Worm (Caenorhabditis elegans) whole organism, mixed stage, embryonic: ENCODE data around the gene mip-2.
A peak's percentile ranks its signal among the peaks of the same experiment; 100 is the strongest.

Experiments
- M03D4.4 ChIP-seq: sonication (generic microtip); optimal IDR thresholded peaks from 2 replicates; lab custom pipeline; 2017; ENCODE audit warnings: mild to moderate bottlenecking, missing genetic modification characterization, missing compliant biosample characterization
- bed-3 ChIP-seq: fragments of 200-800 bp; sonication (Bioruptor generic); optimal IDR thresholded peaks from 3 replicates; lab custom pipeline; 2018; ENCODE audit warnings: mild to moderate bottlenecking, missing genetic modification characterization, moderate library complexity, missing compliant biosample characterization
- blmp-1 ChIP-seq: fragments of 150-350 bp; optimal IDR thresholded peaks from 2 replicates; lab custom pipeline; 2014; ENCODE audit warnings: missing biosample characterization, missing genetic modification characterization
- ceh-39 ChIP-seq: fragments of 150-350 bp; optimal IDR thresholded peaks from 2 replicates; lab custom pipeline; 2014; ENCODE audit warnings: missing biosample characterization, missing genetic modification characterization
- ceh-43 ChIP-seq: fragments of 200-800 bp; sonication (Bioruptor generic); optimal IDR thresholded peaks from 2 replicates; lab custom pipeline; 2018; ENCODE audit warnings: mild to moderate bottlenecking, missing genetic modification characterization, moderate library complexity, missing compliant biosample characterization
- ceh-83 ChIP-seq: fragments of 200-800 bp; sonication (Bioruptor generic); optimal IDR thresholded peaks from 2 replicates; lab custom pipeline; 2018; ENCODE audit warnings: mild to moderate bottlenecking, missing genetic modification characterization, missing compliant biosample characterization
- cnd-1 ChIP-seq: fragments of 200-800 bp; sonication (Bioruptor generic); optimal IDR thresholded peaks from 2 replicates; lab custom pipeline; 2018; ENCODE audit warnings: mild to moderate bottlenecking, missing genetic modification characterization, missing compliant biosample characterization
- drap-1 ChIP-seq: fragments of 200-800 bp; sonication (Bioruptor generic); optimal IDR thresholded peaks from 3 replicates; lab custom pipeline; 2018; ENCODE audit warnings: mild to moderate bottlenecking, missing genetic modification characterization, missing compliant biosample characterization
- elt-3 ChIP-seq: fragments of 150-350 bp; optimal IDR thresholded peaks from 2 replicates; lab custom pipeline; 2014; ENCODE audit warnings: missing biosample characterization, missing genetic modification characterization
- flh-1 ChIP-seq: fragments of 200-800 bp; sonication (Bioruptor generic); optimal IDR thresholded peaks from 2 replicates; lab custom pipeline; 2018; ENCODE audit warnings: mild to moderate bottlenecking, missing genetic modification characterization, moderate library complexity, missing compliant biosample characterization
- ham-2 ChIP-seq: fragments of 200-800 bp; sonication (Bioruptor generic); optimal IDR thresholded peaks from 2 replicates; lab custom pipeline; 2018; ENCODE audit warnings: mild to moderate bottlenecking, missing genetic modification characterization, missing compliant biosample characterization
- hlh-1 ChIP-seq: fragments of 150-350 bp; optimal IDR thresholded peaks from 2 replicates; lab custom pipeline; 2014; ENCODE audit warnings: missing biosample characterization, missing genetic modification reagents, missing genetic modification characterization
- lin-13 ChIP-seq: fragments of 150-350 bp; optimal IDR thresholded peaks from 2 replicates; lab custom pipeline; 2014; ENCODE audit warnings: missing biosample characterization, missing genetic modification characterization
- lin-32 ChIP-seq: fragments of 200-800 bp; sonication (Bioruptor generic); optimal IDR thresholded peaks from 2 replicates; lab custom pipeline; 2018; ENCODE audit warnings: mild to moderate bottlenecking, missing genetic modification characterization, missing compliant biosample characterization
- mab-5 ChIP-seq: fragments of 150-350 bp; optimal IDR thresholded peaks from 2 replicates; lab custom pipeline; 2014; ENCODE audit warnings: missing biosample characterization, missing genetic modification characterization
- mep-1 ChIP-seq: fragments of 150-350 bp; optimal IDR thresholded peaks from 2 replicates; lab custom pipeline; 2017; ENCODE audit warnings: missing biosample characterization, missing genetic modification reagents, missing genetic modification characterization, inconsistent platforms
- mls-2 ChIP-seq: sonication (generic microtip); optimal IDR thresholded peaks from 2 replicates; lab custom pipeline; 2016; ENCODE audit warnings: mild to moderate bottlenecking, missing genetic modification characterization, moderate library complexity, missing compliant biosample characterization
- nhr-12 ChIP-seq: fragments of 150-350 bp; optimal IDR thresholded peaks from 2 replicates; lab custom pipeline; 2014; ENCODE audit warnings: missing biosample characterization, missing genetic modification characterization
- nhr-2 ChIP-seq: fragments of 150-350 bp; optimal IDR thresholded peaks from 2 replicates; lab custom pipeline; 2014; ENCODE audit warnings: missing biosample characterization, missing genetic modification characterization
- nhr-28 ChIP-seq: fragments of 150-350 bp; optimal IDR thresholded peaks from 2 replicates; lab custom pipeline; 2014; ENCODE audit warnings: missing biosample characterization, missing genetic modification characterization
- nhr-76 ChIP-seq: sonication (generic microtip); optimal IDR thresholded peaks from 2 replicates; lab custom pipeline; 2017; ENCODE audit warnings: missing biosample characterization, missing genetic modification characterization
- pha-4 ChIP-seq: fragments of 150-350 bp; optimal IDR thresholded peaks from 2 replicates; lab custom pipeline; 2018; ENCODE audit warnings: missing biosample characterization, missing genetic modification reagents, missing genetic modification characterization
- sem-2 ChIP-seq: fragments of 200-800 bp; sonication (Bioruptor generic); optimal IDR thresholded peaks from 2 replicates; lab custom pipeline; 2018; ENCODE audit warnings: mild to moderate bottlenecking, missing genetic modification characterization, missing compliant biosample characterization
- snpc-4 ChIP-seq: fragments of 150-350 bp; optimal IDR thresholded peaks from 2 replicates; lab custom pipeline; 2014; ENCODE audit warnings: missing biosample characterization, missing genetic modification characterization
- sptf-1 ChIP-seq: sonication (generic microtip); optimal IDR thresholded peaks from 2 replicates; lab custom pipeline; 2017; ENCODE audit warnings: mild to moderate bottlenecking, missing genetic modification characterization, moderate library complexity, missing compliant biosample characterization
- tbx-8 ChIP-seq: fragments of 200-800 bp; sonication (Bioruptor generic); optimal IDR thresholded peaks from 2 replicates; lab custom pipeline; 2018; ENCODE audit warnings: mild to moderate bottlenecking, missing genetic modification characterization, moderate library complexity, missing compliant biosample characterization
- unc-120 ChIP-seq: sonication (generic microtip); optimal IDR thresholded peaks from 2 replicates; lab custom pipeline; 2017; ENCODE audit warnings: missing genetic modification characterization, missing compliant biosample characterization; ENCODE audit not compliant: poor library complexity, severe bottlenecking
- unc-39 ChIP-seq: fragments of 150-350 bp; optimal IDR thresholded peaks from 2 replicates; lab custom pipeline; 2014; ENCODE audit warnings: missing biosample characterization, missing genetic modification characterization
- unc-62 ChIP-seq: fragments of 150-350 bp; optimal IDR thresholded peaks from 2 replicates; lab custom pipeline; 2014; ENCODE audit warnings: missing biosample characterization, missing genetic modification reagents, missing genetic modification characterization
- zip-8 ChIP-seq: fragments of 150-350 bp; optimal IDR thresholded peaks from 2 replicates; lab custom pipeline; 2014; ENCODE audit warnings: missing biosample characterization, missing genetic modification characterization
- ztf-11 ChIP-seq: fragments of 150-350 bp; optimal IDR thresholded peaks from 2 replicates; lab custom pipeline; 2014; ENCODE audit warnings: missing biosample characterization, missing genetic modification characterization

mip-2 gene

ce11 chrV:13669170-13669569 lies 2.6 kb downstream of the mip-2 start:
- TF ChIP-seq nhr-76: no peak
- no peak for TF ChIP-seq lin-13 (tag; lab: Kevin White, UChicago)
- TF ChIP-seq hlh-1 (tag; lab: Kevin White, UChicago): no peak
- TF ChIP-seq pha-4 (tag; lab: Kevin White, UChicago): no peak
- no peak for TF ChIP-seq ham-2 (GFP tag; lab: Kevin White, UChicago)
- no peak for TF ChIP-seq ceh-43 (GFP tag; lab: Kevin White, UChicago)
- TF ChIP-seq ceh-83: no peak
- TF ChIP-seq unc-62 (GFP tag; lab: Kevin White, UChicago): no peak
- no peak for TF ChIP-seq nhr-2 (tag; lab: Kevin White, UChicago)
- no peak for TF ChIP-seq mab-5 (tag; lab: Kevin White, UChicago)
- TF ChIP-seq M03D4.4 (tag; lab: Kevin White, UChicago): no peak

ce11 chrV:13668337-13668736 lies 3.4 kb downstream of the mip-2 start:
- no peak for TF ChIP-seq flh-1 (GFP tag; lab: Kevin White, UChicago)
- TF ChIP-seq sptf-1 (tag; lab: Kevin White, UChicago): peak; percentile 13
- TF ChIP-seq, all 35 proteins: peak for 1

- no peak for TF ChIP-seq mls-2
- TF ChIP-seq nhr-76: no peak
- TF ChIP-seq unc-120 (tag; lab: Kevin White, UChicago): no peak
- no peak for TF ChIP-seq nhr-12 (tag; lab: Kevin White, UChicago)
- TF ChIP-seq blmp-1 (tag; lab: Kevin White, UChicago): no peak
- no peak for TF ChIP-seq mab-5 (tag; lab: Kevin White, UChicago)
- TF ChIP-seq zip-8 (tag; lab: Kevin White, UChicago): no peak
- TF ChIP-seq hlh-1 (tag; lab: Kevin White, UChicago): no peak
These were observed 5.3 kb downstream of the mip-2 start for ce11 chrV:13666460-13666859.

- TF ChIP-seq nhr-2 (tag; lab: Kevin White, UChicago): peak; percentile 26
- peak; percentile 33 for TF ChIP-seq hlh-1 (tag; lab: Kevin White, UChicago)
- no peak for TF ChIP-seq mep-1 (tag; lab: Kevin White, UChicago)
- no peak for TF ChIP-seq zip-8 (tag; lab: Kevin White, UChicago)
- TF ChIP-seq, all 35 proteins: peak for 2
These were observed 6.7 kb downstream of the mip-2 start, which contains the start of gene rde-12 for ce11 chrV:13665089-13665488. TSS of gene rde-12 (plus strand) at chrV:13665389.

ce11 chrV:13664340-13664916 lies 7.3 kb downstream of the mip-2 start:
- TF ChIP-seq unc-62 (GFP tag; lab: Kevin White, UChicago): no peak
- TF ChIP-seq mep-1 (tag; lab: Kevin White, UChicago): peak; percentile 30
- no peak for TF ChIP-seq nhr-28 (tag; lab: Kevin White, UChicago)
- no peak for TF ChIP-seq nhr-76

- TF ChIP-seq pha-4 (tag; lab: Kevin White, UChicago): no peak
- no peak for TF ChIP-seq snpc-4 (tag; lab: Kevin White, UChicago)
- TF ChIP-seq mep-1 (tag; lab: Kevin White, UChicago): peak; percentile 4
- TF ChIP-seq mls-2: no peak
- no peak for TF ChIP-seq tbx-8 (GFP tag; lab: Kevin White, UChicago)
- TF ChIP-seq zip-8 (tag; lab: Kevin White, UChicago): no peak
These were observed 11.0 kb downstream of the mip-2 start, which contains the start of gene letm-1 for ce11 chrV:13660660-13661325. TSS of gene letm-1 (plus strand) at chrV:13661257.

- TF ChIP-seq drap-1 (GFP tag; lab: Kevin White, UChicago) (no peak), bed-3 (GFP tag; lab: Kevin White, UChicago) (no peak), lin-32 (GFP tag; lab: Kevin White, UChicago) (no peak), ceh-39 (tag; lab: Kevin White, UChicago) (no peak), sptf-1 (tag; lab: Kevin White, UChicago) (no peak), unc-39 (tag; lab: Kevin White, UChicago) (no peak), mls-2 (no peak), flh-1 (GFP tag; lab: Kevin White, UChicago) (no peak), mab-5 (tag; lab: Kevin White, UChicago) (no peak), ceh-83 (no peak), ham-2 (GFP tag; lab: Kevin White, UChicago) (no peak), nhr-76 (no peak), snpc-4 (tag; lab: Kevin White, UChicago) (no peak), cnd-1 (tag; lab: Kevin White, UChicago) (no peak), blmp-1 (tag; lab: Kevin White, UChicago) (no peak), elt-3 (tag; lab: Kevin White, UChicago) (no peak), ztf-11 (no peak), unc-62 (GFP tag; lab: Kevin White, UChicago) (no peak), tbx-8 (GFP tag; lab: Kevin White, UChicago) (no peak), sem-2 (GFP tag; lab: Kevin White, UChicago) (no peak)
These were observed 11.6 kb downstream of the mip-2 start for ce11 chrV:13660115-13660514.
